Fruit fly (Drosophila melanogaster) whole organism, embryonic: ENCODE measurements around the gene kraken.

Source experiments
- Ada2b ChIP-seq: fragments of 200-800 bp; sonication (Bioruptor generic); IDR thresholded peaks from 2 replicates; pipeline ENCODE4 v1.3.6; 2022; ENCODE audit warnings: missing biosample characterization, missing genetic modification characterization
- Bteb2 ChIP-seq: fragments of 200-800 bp; sonication (Bioruptor generic); optimal IDR thresholded peaks from 2 replicates; lab custom pipeline; 2016; ENCODE audit warnings: missing biosample characterization, missing genetic modification characterization
- CG1024 ChIP-seq: fragments of 200-800 bp; sonication (Bioruptor generic); IDR thresholded peaks from 2 replicates; pipeline ENCODE4 v1.3.6; 2022; ENCODE audit warnings: missing biosample characterization, missing genetic modification characterization
- CG10462 ChIP-seq: fragments of 200-800 bp; sonication (Bioruptor generic); optimal IDR thresholded peaks from 2 replicates; lab custom pipeline; 2016; ENCODE audit warnings: missing biosample characterization, missing genetic modification characterization
- CG12155 ChIP-seq: fragments of 200-800 bp; sonication (Bioruptor generic); optimal IDR thresholded peaks from 3 replicates; lab custom pipeline; 2016; ENCODE audit warnings: missing biosample characterization, missing genetic modification characterization
- CG12659 ChIP-seq: fragments of 200-800 bp; sonication (Bioruptor generic); optimal IDR thresholded peaks from 3 replicates; lab custom pipeline; 2017; ENCODE audit warnings: mild to moderate bottlenecking, missing biosample characterization, missing genetic modification reagents, missing genetic modification characterization
- CG13123 ChIP-seq: fragments of 200-800 bp; sonication (Bioruptor generic); optimal IDR thresholded peaks from 2 replicates; lab custom pipeline; 2016; ENCODE audit warnings: missing biosample characterization, missing genetic modification characterization
- CG13775 ChIP-seq: fragments of 200-800 bp; sonication (Bioruptor generic); optimal IDR thresholded peaks from 3 replicates; lab custom pipeline; 2017; ENCODE audit warnings: missing biosample characterization, mild to moderate bottlenecking, missing genetic modification characterization
- CG14965 ChIP-seq: fragments of 200-800 bp; sonication (Bioruptor generic); optimal IDR thresholded peaks from 2 replicates; lab custom pipeline; 2016; ENCODE audit warnings: missing biosample characterization, missing genetic modification characterization, borderline replicate concordance
- CG16779 ChIP-seq: fragments of 200-800 bp; sonication (Bioruptor generic); IDR thresholded peaks from 2 replicates; pipeline ENCODE4 v1.3.6; 2022; ENCODE audit warnings: missing biosample characterization, missing genetic modification characterization
- CG18476 ChIP-seq: fragments of 200-800 bp; sonication (Bioruptor generic); optimal IDR thresholded peaks from 2 replicates; lab custom pipeline; 2016; ENCODE audit warnings: missing biosample characterization, mild to moderate bottlenecking, missing genetic modification characterization
- CG31365 ChIP-seq: fragments of 200-800 bp; sonication (Bioruptor generic); optimal IDR thresholded peaks from 2 replicates; lab custom pipeline; 2018; ENCODE audit warnings: missing biosample characterization, mild to moderate bottlenecking, missing genetic modification characterization
- CG32532 ChIP-seq: fragments of 200-800 bp; sonication (Bioruptor generic); IDR thresholded peaks from 2 replicates; pipeline ENCODE4 v1.3.6; 2022; ENCODE audit warnings: missing biosample characterization, missing genetic modification characterization
- CG3281 ChIP-seq: fragments of 200-800 bp; sonication (Bioruptor generic); optimal IDR thresholded peaks from 3 replicates; lab custom pipeline; 2017; ENCODE audit warnings: missing biosample characterization, mild to moderate bottlenecking, missing genetic modification characterization
- CG34376 ChIP-seq: fragments of 200-800 bp; sonication (Bioruptor generic); optimal IDR thresholded peaks from 2 replicates; lab custom pipeline; 2018; ENCODE audit warnings: missing biosample characterization, mild to moderate bottlenecking, missing genetic modification characterization
- CG4424 ChIP-seq: fragments of 200-800 bp; sonication (Bioruptor generic); optimal IDR thresholded peaks from 3 replicates; lab custom pipeline; 2016; ENCODE audit warnings: missing biosample characterization, missing genetic modification characterization
- CG6683 ChIP-seq: fragments of 200-800 bp; sonication (Bioruptor generic); optimal IDR thresholded peaks from 2 replicates; lab custom pipeline; 2017; ENCODE audit warnings: missing biosample characterization, mild to moderate bottlenecking, missing genetic modification characterization, missing genetic modification reagents
- CG7786 ChIP-seq: fragments of 200-800 bp; sonication (Bioruptor generic); optimal IDR thresholded peaks from 2 replicates; lab custom pipeline; 2016; ENCODE audit warnings: missing biosample characterization, missing genetic modification characterization
- CTCF ChIP-seq: fragments of 200-800 bp; sonication (Bioruptor generic); optimal IDR thresholded peaks from 2 replicates; lab custom pipeline; 2017; ENCODE audit warnings: missing biosample characterization, mild to moderate bottlenecking, missing genetic modification characterization, moderate library complexity
- Dad ChIP-seq: fragments of 200-800 bp; sonication (Bioruptor generic); optimal IDR thresholded peaks from 3 replicates; lab custom pipeline; 2016; ENCODE audit warnings: missing biosample characterization, missing genetic modification characterization
- Deaf1 ChIP-seq: fragments of 200-800 bp; optimal IDR thresholded peaks from 3 replicates; lab custom pipeline; 2019; ENCODE audit warnings: missing biosample characterization, mild to moderate bottlenecking, missing genetic modification characterization, moderate library complexity
- Dip2 ChIP-seq: fragments of 200-800 bp; sonication (Bioruptor generic); IDR thresholded peaks from 2 replicates; pipeline ENCODE4 v1.3.6; 2022; ENCODE audit warnings: missing biosample characterization, missing genetic modification characterization
- Doc3 ChIP-seq: fragments of 200-800 bp; sonication (Bioruptor generic); IDR thresholded peaks from 3 replicates; pipeline ENCODE4 v1.3.6; 2022; ENCODE audit warnings: missing biosample characterization, missing genetic modification characterization; ENCODE audit not compliant: partially characterized antibody
- Drgx ChIP-seq: fragments of 200-800 bp; sonication (Bioruptor generic); IDR thresholded peaks from 2 replicates; pipeline ENCODE4 v1.3.6; 2022; ENCODE audit warnings: missing biosample characterization, missing genetic modification characterization
- Eip74EF ChIP-seq, 2 experiments: fragments of 200-800 bp in 1 of 2; fragments of >200 bp in 1 of 2; sonication (Bioruptor generic) in 1 of 2; optimal IDR thresholded peaks; 2 replicates each; lab custom pipeline; 2017 to 2019; ENCODE audit warnings: missing biosample characterization in 2 of 2, missing genetic modification characterization in 2 of 2, mild to moderate bottlenecking in 1 of 2, moderate library complexity in 1 of 2
- Fer1 ChIP-seq: fragments of 200-800 bp; sonication (Bioruptor generic); optimal IDR thresholded peaks from 2 replicates; lab custom pipeline; 2017; ENCODE audit warnings: missing biosample characterization, mild to moderate bottlenecking, missing genetic modification characterization
- HLH3B ChIP-seq: fragments of 200-800 bp; sonication (Bioruptor generic); IDR thresholded peaks from 2 replicates; pipeline ENCODE4 v1.3.6; 2022; ENCODE audit warnings: missing biosample characterization, missing genetic modification characterization
- HLHmδ ChIP-seq: fragments of 200-800 bp; sonication (Bioruptor generic); optimal IDR thresholded peaks from 2 replicates; lab custom pipeline; 2018; ENCODE audit warnings: missing biosample characterization, mild to moderate bottlenecking, missing genetic modification characterization, moderate library complexity
- Kr ChIP-seq: fragments of 200-800 bp; sonication (Bioruptor generic); optimal IDR thresholded peaks from 2 replicates; lab custom pipeline; 2017; ENCODE audit warnings: missing biosample characterization, mild to moderate bottlenecking, missing genetic modification characterization
- Tbp ChIP-seq: fragments of >200 bp; optimal IDR thresholded peaks from 2 replicates; lab custom pipeline; 2018; ENCODE audit warnings: missing biosample characterization, missing genetic modification characterization
- abd-A ChIP-seq: fragments of 200-800 bp; sonication (Bioruptor generic); optimal IDR thresholded peaks from 3 replicates; lab custom pipeline; 2019; ENCODE audit warnings: missing biosample characterization, mild to moderate bottlenecking, missing genetic modification characterization, moderate library complexity
- az2 ChIP-seq: fragments of 200-800 bp; sonication (Bioruptor generic); optimal IDR thresholded peaks from 3 replicates; lab custom pipeline; 2016; ENCODE audit warnings: missing biosample characterization, missing genetic modification characterization
- da ChIP-seq: fragments of 200-800 bp; sonication (Bioruptor generic); optimal IDR thresholded peaks from 2 replicates; lab custom pipeline; 2016; ENCODE audit warnings: missing biosample characterization, missing genetic modification characterization
- dm ChIP-seq: fragments of 200-800 bp; sonication (Bioruptor generic); optimal IDR thresholded peaks from 3 replicates; lab custom pipeline; 2016; ENCODE audit warnings: missing biosample characterization, missing genetic modification characterization
- dpn ChIP-seq, 2 experiments: fragments of 200-800 bp; sonication (Bioruptor generic); optimal IDR thresholded peaks; 3 replicates each; lab custom pipeline; 2016; ENCODE audit warnings: missing biosample characterization in 2 of 2, missing genetic modification characterization in 2 of 2
- gce ChIP-seq: fragments of 200-800 bp; sonication (Bioruptor generic); IDR thresholded peaks from 3 replicates; pipeline ENCODE4 v1.3.6; 2022; ENCODE audit warnings: missing biosample characterization, missing genetic modification characterization
- gt ChIP-seq: fragments of 200-800 bp; sonication (Bioruptor generic); IDR thresholded peaks from 2 replicates; pipeline ENCODE4 v1.3.6; 2022; ENCODE audit warnings: missing biosample characterization, missing genetic modification characterization
- hb ChIP-seq: fragments of 200-800 bp; sonication (Bioruptor generic); IDR thresholded peaks from 3 replicates; pipeline ENCODE4 v1.3.6; 2022; ENCODE audit warnings: missing biosample characterization, missing genetic modification characterization; ENCODE audit not compliant: partially characterized antibody
- jing ChIP-seq: fragments of 200-800 bp; sonication (Bioruptor generic); optimal IDR thresholded peaks from 2 replicates; lab custom pipeline; 2018; ENCODE audit warnings: missing biosample characterization, mild to moderate bottlenecking, missing genetic modification characterization
- lab ChIP-seq: fragments of 200-800 bp; sonication (Bioruptor generic); optimal IDR thresholded peaks from 3 replicates; lab custom pipeline; 2017; ENCODE audit warnings: missing biosample characterization, missing genetic modification characterization, mild to moderate bottlenecking, moderate library complexity, missing genetic modification reagents
- lmd ChIP-seq: fragments of 200-800 bp; sonication (Bioruptor generic); IDR thresholded peaks from 2 replicates; pipeline ENCODE4 v1.3.6; 2022; ENCODE audit warnings: missing biosample characterization, missing genetic modification characterization
- pita ChIP-seq: fragments of 200-800 bp; sonication (Bioruptor generic); optimal IDR thresholded peaks from 2 replicates; lab custom pipeline; 2017; ENCODE audit warnings: missing biosample characterization, mild to moderate bottlenecking, missing genetic modification characterization
- pum ChIP-seq: fragments of 200-800 bp; sonication (Bioruptor generic); optimal IDR thresholded peaks from 2 replicates; lab custom pipeline; 2016; ENCODE audit warnings: missing biosample characterization, missing genetic modification characterization
- salm ChIP-seq: fragments of 200-800 bp; sonication (Bioruptor generic); optimal IDR thresholded peaks from 2 replicates; lab custom pipeline; 2018; ENCODE audit warnings: missing biosample characterization, mild to moderate bottlenecking, missing genetic modification characterization
- schlank ChIP-seq: fragments of 200-800 bp; sonication (Bioruptor generic); optimal IDR thresholded peaks from 2 replicates; lab custom pipeline; 2018; ENCODE audit warnings: missing biosample characterization, mild to moderate bottlenecking, missing genetic modification characterization
- sob ChIP-seq: fragments of 200-800 bp; sonication (Bioruptor generic); IDR thresholded peaks from 2 replicates; pipeline ENCODE4 v1.3.6; 2022; ENCODE audit warnings: missing biosample characterization, missing genetic modification characterization
- stc ChIP-seq: fragments of 200-800 bp; sonication (Bioruptor generic); IDR thresholded peaks from 2 replicates; pipeline ENCODE4 v1.3.6; 2022; ENCODE audit warnings: missing biosample characterization, missing genetic modification characterization
- sug ChIP-seq: fragments of 200-800 bp; optimal IDR thresholded peaks from 2 replicates; lab custom pipeline; 2019; ENCODE audit warnings: missing biosample characterization, mild to moderate bottlenecking, missing genetic modification characterization, moderate library complexity
- ttk ChIP-seq: fragments of 200-800 bp; sonication (Bioruptor generic); IDR thresholded peaks from 2 replicates; pipeline ENCODE4 v2.1.2; 2022; ENCODE audit warnings: missing biosample characterization, missing genetic modification characterization
- wor ChIP-seq: fragments of 200-800 bp; sonication (Bioruptor generic); IDR thresholded peaks from 2 replicates; pipeline ENCODE4 v1.3.6; 2022; ENCODE audit warnings: missing biosample characterization, missing genetic modification characterization
- zfh2 ChIP-seq: fragments of 200-800 bp; sonication (Bioruptor generic); optimal IDR thresholded peaks from 2 replicates; lab custom pipeline; 2016; ENCODE audit warnings: missing biosample characterization, missing genetic modification characterization

The kraken gene

DNA sequence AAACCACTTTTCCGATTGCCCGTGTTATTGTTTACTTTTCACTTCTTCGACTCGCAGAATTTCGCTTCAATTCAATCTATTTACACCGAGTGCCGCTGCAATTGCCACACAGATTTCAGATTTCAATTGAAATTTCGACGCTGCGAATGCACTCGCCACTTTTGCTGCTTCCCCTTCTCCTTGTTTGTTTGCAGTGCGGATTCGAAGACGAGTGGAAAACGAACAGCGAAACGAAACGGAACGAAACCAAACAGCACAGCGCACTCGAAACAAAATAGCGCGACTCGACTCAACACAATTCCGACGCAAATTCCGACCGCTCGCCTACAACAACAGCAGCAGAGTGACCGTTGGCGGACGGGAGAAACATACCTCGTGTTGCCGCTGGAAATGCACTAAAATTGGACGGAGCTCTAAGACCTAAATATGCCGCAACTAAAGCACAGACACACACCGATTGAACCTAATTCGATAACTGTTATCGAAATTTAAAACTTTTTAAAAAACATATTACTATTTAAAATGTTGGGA is 1.8 kb upstream of the kraken start, which contains the start of gene drongo (continued):
- TF ChIP-seq az2 (GFP tag; lab: Kevin White, UChicago), result no peak
- TF ChIP-seq CG3281 (GFP tag; lab: Kevin White, UChicago), result peak; percentile 41
- no peak; the same call in 1 of the 2 replicates for TF ChIP-seq HLH3B (GFP tag; lab: Robert Waterston, UW)
- TF ChIP-seq lmd (GFP tag; lab: Robert Waterston, UW), result no peak; the same call in 1 of the 2 replicates
- TF ChIP-seq Kr (GFP tag; lab: Kevin White, UChicago), result no peak
- no peak for TF ChIP-seq hb (GFP tag; lab: Robert Waterston, UW)
- TF ChIP-seq CG13775 (GFP tag; lab: Kevin White, UChicago), result no peak
- no peak for TF ChIP-seq CG18476 (GFP tag; lab: Kevin White, UChicago)
- TF ChIP-seq jing (GFP tag; lab: Kevin White, UChicago), result no peak
- TF ChIP-seq CG31365 (tag; lab: Kevin White, UChicago), result peak; percentile 6
- peak; percentile 82 for TF ChIP-seq Deaf1 (tag; lab: Kevin White, UChicago)
- TF ChIP-seq CG34376 (GFP tag; lab: Kevin White, UChicago), result peak; percentile 57
- peak; percentile 90 for TF ChIP-seq HLHmδ (GFP tag; lab: Kevin White, UChicago)
- peak in 1 of 2 experiments; percentile 44 for TF ChIP-seq dpn (GFP tag; optimal IDR thresholded peaks at IDR 0.05; lab: Kevin White, UChicago)
- peak; percentile 57 for TF ChIP-seq sug
- TF ChIP-seq zfh2 (GFP tag; lab: Kevin White, UChicago), result no peak
- no peak; the same call in 1 of the 2 replicates for TF ChIP-seq stc
- TF ChIP-seq gce (GFP tag; lab: Robert Waterston, UW), result no peak
- no peak for TF ChIP-seq ttk
- peak; percentile 92 for TF ChIP-seq CG12659 (GFP tag; lab: Kevin White, UChicago)
- no peak for TF ChIP-seq gt (GFP tag; lab: Robert Waterston, UW)
- TF ChIP-seq lab (GFP tag; lab: Kevin White, UChicago), result peak; percentile 71
- peak; percentile 67 for TF ChIP-seq salm (tag; lab: Kevin White, UChicago)
- TF ChIP-seq da, result peak; percentile 13
- peak; percentile 47; the same call in 1 of the 2 replicates for TF ChIP-seq CG16779 (GFP tag; lab: Robert Waterston, UW)
- no peak for TF ChIP-seq CG4424
- 0 out of 2 replicates have a peak, but pooled peaks have one; percentile 6 for TF ChIP-seq CG1024 (GFP tag; lab: Robert Waterston, UW)
- TF ChIP-seq Tbp, result no peak
- TF ChIP-seq CG32532 (GFP tag; lab: Robert Waterston, UW), result no peak
- TF ChIP-seq CG14965 (GFP tag; lab: Kevin White, UChicago), result no peak
- TF ChIP-seq Fer1 (GFP tag; lab: Kevin White, UChicago), result peak; percentile 54
- no peak for TF ChIP-seq wor (GFP tag; lab: Robert Waterston, UW)
- TF ChIP-seq schlank (tag; lab: Kevin White, UChicago), result no peak
- TF ChIP-seq pum (GFP tag; lab: Kevin White, UChicago), result no peak
- peak; percentile 45 for TF ChIP-seq CTCF (GFP tag; lab: Kevin White, UChicago)
- TF ChIP-seq Dip2, result no peak
- no peak for TF ChIP-seq CG6683 (GFP tag; lab: Kevin White, UChicago)
- peak; percentile 50 for TF ChIP-seq abd-A (tag; lab: Kevin White, UChicago)
- no peak for TF ChIP-seq CG13123 (GFP tag; lab: Kevin White, UChicago)
- peak; percentile 38 for TF ChIP-seq Dad (GFP tag; lab: Kevin White, UChicago)
- peak; percentile 60 for TF ChIP-seq CG12155
- TF ChIP-seq Doc3 (GFP tag; lab: Robert Waterston, UW), result no peak
- peak; percentile 74 for TF ChIP-seq pita (GFP tag; lab: Kevin White, UChicago)
- no peak for TF ChIP-seq CG10462 (GFP tag; lab: Kevin White, UChicago)
- TF ChIP-seq CG7786 (GFP tag; lab: Kevin White, UChicago), result no peak
- TF ChIP-seq dm, result peak; percentile 14
- no peak for TF ChIP-seq Ada2b (GFP tag; lab: Robert Waterston, UW)
- TF ChIP-seq sob (GFP tag; lab: Robert Waterston, UW), result peak; percentile 63
- 0 out of 2 replicates have a peak, but pooled peaks have one; percentile 23 for TF ChIP-seq Drgx
- TF ChIP-seq Bteb2 (GFP tag; lab: Kevin White, UChicago), result no peak
- TF ChIP-seq Eip74EF (GFP tag; optimal IDR thresholded peaks at IDR 0.05; lab: Kevin White, UChicago), result peak in 1 of 2 experiments; percentile 10
